Worm (Caenorhabditis elegans) whole organism, early embryonic: ENCODE results near the gene F35F10.13.

Experiments
- B0310.2 ChIP-seq: sonication (generic microtip); optimal IDR thresholded peaks from 2 replicates; lab custom pipeline; 2016; ENCODE audit warnings: mild to moderate bottlenecking, missing genetic modification characterization, missing compliant biosample characterization
- ama-1 ChIP-seq: fragments of 150-350 bp; optimal IDR thresholded peaks from 2 replicates; lab custom pipeline; 2014
- ceh-13 ChIP-seq: fragments of 200-800 bp; sonication (Bioruptor generic); optimal IDR thresholded peaks from 2 replicates; lab custom pipeline; 2018; ENCODE audit warnings: mild to moderate bottlenecking, missing genetic modification characterization, missing compliant biosample characterization
- ets-7 ChIP-seq: sonication (generic microtip); optimal IDR thresholded peaks from 2 replicates; lab custom pipeline; 2016; ENCODE audit warnings: missing genotype, missing genetic modification characterization, missing compliant biosample characterization
- flt-1 ChIP-seq: fragments of 200-800 bp; sonication (Bioruptor generic); IDR thresholded peaks from 2 replicates; pipeline ENCODE4 v1.3.6; 2022; ENCODE audit warnings: missing genetic modification characterization, missing compliant biosample characterization
- pes-1 ChIP-seq: fragments of 200-800 bp; sonication (Bioruptor generic); IDR thresholded peaks from 2 replicates; pipeline ENCODE4 v1.3.6; 2022; ENCODE audit warnings: missing genetic modification reagents, missing genetic modification characterization, missing compliant biosample characterization
- scrt-1 ChIP-seq: fragments of 200-800 bp; sonication (Bioruptor generic); IDR thresholded peaks from 2 replicates; pipeline ENCODE4 v1.3.6; 2022; ENCODE audit warnings: missing genetic modification characterization, missing compliant biosample characterization
- sea-1 ChIP-seq: fragments of 200-800 bp; sonication (Bioruptor generic); conservative IDR thresholded peaks from 2 replicates; pipeline ENCODE4 v1.3.6; 2022; ENCODE audit warnings: missing genetic modification characterization, missing compliant biosample characterization
- tra-4 ChIP-seq: sonication (generic microtip); optimal IDR thresholded peaks from 2 replicates; lab custom pipeline; 2017; ENCODE audit warnings: missing genetic modification characterization, missing compliant biosample characterization

DNA sequence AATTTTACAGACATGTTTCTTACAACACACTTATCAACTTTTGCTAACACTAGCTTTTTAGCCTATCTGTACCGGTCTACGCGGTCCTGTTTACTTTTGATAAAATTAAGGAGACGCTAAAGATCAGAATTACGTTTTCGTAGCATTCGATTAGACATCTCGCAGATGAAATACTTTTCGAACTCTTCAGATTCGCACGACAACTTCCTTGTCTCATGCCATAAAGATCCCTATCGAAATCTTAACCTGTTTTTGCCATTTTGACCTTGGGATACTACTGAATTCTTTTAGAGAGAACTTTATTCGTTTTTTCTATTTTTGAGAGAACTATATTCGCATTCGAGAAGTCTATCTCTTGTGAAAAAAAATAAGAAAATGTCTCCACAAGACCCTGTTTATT lies 14.5 kb upstream of the F35F10.13 start, which contains the start of gene C17B7.5:
- TF ChIP-seq ama-1 (lab: Kevin White, UChicago), result no peak
- TF ChIP-seq ceh-13 (GFP tag; lab: Kevin White, UChicago), result no peak
- no peak for TF ChIP-seq flt-1 (GFP tag; lab: Robert Waterston, UW)
- no peak for TF ChIP-seq pes-1 (GFP tag; lab: Robert Waterston, UW)
- TF ChIP-seq tra-4 (tag; lab: Kevin White, UChicago), result no peak
- no peak for TF ChIP-seq ets-7 (tag; lab: Kevin White, UChicago)
- no peak for TF ChIP-seq sea-1
- no peak for TF ChIP-seq scrt-1 (GFP tag; lab: Robert Waterston, UW)
- no peak for TF ChIP-seq B0310.2
